Worm (Caenorhabditis elegans) whole organism, L1 larva: ENCODE results near the gene Y50D4B.2.

Experiments used
- C04F5.9 ChIP-seq: sonication (generic microtip); optimal IDR thresholded peaks from 2 replicates; lab custom pipeline; 2016; ENCODE audit warnings: missing genetic modification characterization, missing compliant biosample characterization
- C34B4.2 ChIP-seq: sonication (generic microtip); optimal IDR thresholded peaks from 2 replicates; lab custom pipeline; 2017; ENCODE audit warnings: mild to moderate bottlenecking, missing genetic modification characterization, missing compliant biosample characterization
- F16B12.6 ChIP-seq: fragments of 150-350 bp; optimal IDR thresholded peaks from 2 replicates; lab custom pipeline; 2014; ENCODE audit warnings: missing biosample characterization, missing genetic modification characterization
- Y116A8C.19 ChIP-seq: sonication (generic microtip); optimal IDR thresholded peaks from 2 replicates; lab custom pipeline; 2016; ENCODE audit warnings: missing compliant biosample characterization, missing genetic modification characterization, borderline replicate concordance
- ama-1 ChIP-seq: fragments of 150-350 bp; optimal IDR thresholded peaks from 2 replicates; lab custom pipeline; 2014
- ceh-63 ChIP-seq: fragments of 200-800 bp; sonication (Bioruptor generic); optimal IDR thresholded peaks from 2 replicates; lab custom pipeline; 2018; ENCODE audit warnings: mild to moderate bottlenecking, missing genetic modification characterization, missing compliant biosample characterization
- ceh-88 ChIP-seq: fragments of 200-800 bp; sonication (Bioruptor generic); IDR thresholded peaks from 2 replicates; pipeline ENCODE4 v1.3.6; 2022; ENCODE audit warnings: missing genetic modification characterization, missing compliant biosample characterization
- ces-1 ChIP-seq: fragments of 150-350 bp; optimal IDR thresholded peaks from 2 replicates; lab custom pipeline; 2014; ENCODE audit warnings: missing biosample characterization, missing genetic modification reagents, missing genetic modification characterization
- dsc-1 ChIP-seq: sonication (generic microtip); optimal IDR thresholded peaks from 2 replicates; lab custom pipeline; 2016; ENCODE audit warnings: mild to moderate bottlenecking, missing genetic modification characterization, missing compliant biosample characterization
- efl-1 ChIP-seq, 4 experiments: fragments of 150-350 bp; optimal IDR thresholded peaks in 3 of 4; peaks in 1 of 4; 1 replicate in 1 of 4; 2 replicates in 3 of 4; lab custom pipeline; 2014; ENCODE audit warnings: missing biosample characterization in 2 of 4, missing genetic modification characterization in 2 of 4, missing genetic modification reagents in 2 of 4
- elt-2 ChIP-seq: sonication (generic microtip); optimal IDR thresholded peaks from 2 replicates; lab custom pipeline; 2016; ENCODE audit warnings: missing genetic modification characterization, mild to moderate bottlenecking, inconsistent platforms, missing compliant biosample characterization, missing genetic modification reagents
- fkh-10 ChIP-seq: sonication (generic microtip); optimal IDR thresholded peaks from 2 replicates; lab custom pipeline; 2017; ENCODE audit warnings: missing biosample characterization, missing genetic modification reagents, missing genetic modification characterization
- fkh-8 ChIP-seq: sonication (generic microtip); optimal IDR thresholded peaks from 2 replicates; lab custom pipeline; 2016; ENCODE audit warnings: mild to moderate bottlenecking, missing genetic modification characterization, missing compliant biosample characterization
- grh-1 ChIP-seq: fragments of 200-800 bp; sonication (Bioruptor generic); IDR thresholded peaks from 2 replicates; pipeline ENCODE4 v1.3.6; 2022; ENCODE audit warnings: missing genetic modification reagents, missing genetic modification characterization, missing compliant biosample characterization
- hlh-17 ChIP-seq: fragments of 200-800 bp; sonication (Bioruptor generic); optimal IDR thresholded peaks from 2 replicates; lab custom pipeline; 2018; ENCODE audit warnings: missing genetic modification characterization, mild to moderate bottlenecking, missing compliant biosample characterization, moderate library complexity, borderline replicate concordance
- isw-1 ChIP-seq: fragments of 200-800 bp; sonication (Bioruptor generic); IDR thresholded peaks from 2 replicates; pipeline ENCODE4 v1.3.6; 2022; ENCODE audit warnings: missing genetic modification characterization, missing compliant biosample characterization
- lin-13 ChIP-seq: fragments of 150-350 bp; optimal IDR thresholded peaks from 2 replicates; lab custom pipeline; 2014; ENCODE audit warnings: missing biosample characterization, missing genetic modification reagents, missing genetic modification characterization
- lin-14 ChIP-seq: fragments of 200-800 bp; sonication (Bioruptor generic); optimal IDR thresholded peaks from 2 replicates; lab custom pipeline; 2018; ENCODE audit warnings: mild to moderate bottlenecking, missing genetic modification characterization, moderate library complexity, missing compliant biosample characterization
- lin-15B ChIP-seq: fragments of 150-350 bp; sonication (generic microtip); optimal IDR thresholded peaks from 3 replicates; lab custom pipeline; 2014; ENCODE audit warnings: missing biosample characterization, missing genetic modification characterization
- lin-35 ChIP-seq, 2 experiments: fragments of 150-350 bp; optimal IDR thresholded peaks; 2 replicates each; lab custom pipeline; 2014; ENCODE audit warnings: missing biosample characterization in 2 of 2, missing genetic modification characterization in 2 of 2, missing genetic modification reagents in 2 of 2
- lir-3 ChIP-seq: sonication (generic microtip); optimal IDR thresholded peaks from 2 replicates; lab custom pipeline; 2016; ENCODE audit warnings: mild to moderate bottlenecking, missing genetic modification characterization, moderate library complexity, missing compliant biosample characterization; ENCODE audit not compliant: poor library complexity
- lsy-2 ChIP-seq, 2 experiments: fragments of 150-350 bp; optimal IDR thresholded peaks; 2 replicates each; lab custom pipeline; 2014; ENCODE audit warnings: missing biosample characterization in 2 of 2, missing genetic modification characterization in 2 of 2
- mab-9 ChIP-seq: fragments of 200-800 bp; sonication (Bioruptor generic); IDR thresholded peaks from 2 replicates; pipeline ENCODE4 v1.3.6; 2022; ENCODE audit warnings: missing genetic modification reagents, missing genetic modification characterization, missing compliant biosample characterization
- mef-2 ChIP-seq: fragments of 150-350 bp; optimal IDR thresholded peaks from 2 replicates; lab custom pipeline; 2014; ENCODE audit warnings: missing biosample characterization, missing genetic modification characterization
- mep-1 ChIP-seq: fragments of 150-350 bp; optimal IDR thresholded peaks from 2 replicates; lab custom pipeline; 2014; ENCODE audit warnings: missing biosample characterization, missing genetic modification characterization
- nhr-11 ChIP-seq: fragments of 150-350 bp; optimal IDR thresholded peaks from 2 replicates; lab custom pipeline; 2014; ENCODE audit warnings: missing biosample characterization, missing genetic modification characterization
- nhr-12 ChIP-seq: sonication (generic microtip); optimal IDR thresholded peaks from 2 replicates; lab custom pipeline; 2017; ENCODE audit warnings: missing biosample characterization, missing genetic modification characterization
- nhr-20 ChIP-seq: sonication (generic microtip); optimal IDR thresholded peaks from 2 replicates; lab custom pipeline; 2016; ENCODE audit warnings: mild to moderate bottlenecking, missing genetic modification characterization, missing compliant biosample characterization
- nhr-47 ChIP-seq: sonication (generic microtip); optimal IDR thresholded peaks from 2 replicates; lab custom pipeline; 2016; ENCODE audit warnings: mild to moderate bottlenecking, missing genetic modification characterization, moderate library complexity, missing compliant biosample characterization
- nhr-71 ChIP-seq: sonication (generic microtip); optimal IDR thresholded peaks from 2 replicates; lab custom pipeline; 2016; ENCODE audit warnings: mild to moderate bottlenecking, missing genetic modification characterization, moderate library complexity, missing compliant biosample characterization
- nhr-76 ChIP-seq: sonication (generic microtip); optimal IDR thresholded peaks from 2 replicates; lab custom pipeline; 2017; ENCODE audit warnings: missing biosample characterization, missing genetic modification characterization
- pax-3 ChIP-seq: fragments of 200-800 bp; sonication (Bioruptor generic); optimal IDR thresholded peaks from 2 replicates; lab custom pipeline; 2018; ENCODE audit warnings: mild to moderate bottlenecking, missing genetic modification characterization, moderate library complexity, missing compliant biosample characterization
- pqm-1 ChIP-seq: sonication (generic microtip); optimal IDR thresholded peaks from 3 replicates; lab custom pipeline; 2017; ENCODE audit warnings: missing biosample characterization, missing genetic modification characterization
- skn-1 ChIP-seq: fragments of 150-350 bp; optimal IDR thresholded peaks from 2 replicates; lab custom pipeline; 2014; ENCODE audit warnings: missing biosample characterization, missing genetic modification characterization
- snu-23 ChIP-seq: sonication (generic microtip); optimal IDR thresholded peaks from 2 replicates; lab custom pipeline; 2016; ENCODE audit warnings: missing genetic modification characterization, missing compliant biosample characterization
- sox-4 ChIP-seq: sonication (generic microtip); optimal IDR thresholded peaks from 2 replicates; lab custom pipeline; 2016; ENCODE audit warnings: missing genetic modification characterization, missing compliant biosample characterization
- sup-37 ChIP-seq: fragments of 200-800 bp; sonication (Bioruptor generic); optimal IDR thresholded peaks from 2 replicates; lab custom pipeline; 2018; ENCODE audit warnings: mild to moderate bottlenecking, missing genetic modification characterization, missing compliant biosample characterization
- swsn-7 ChIP-seq: sonication (generic microtip); optimal IDR thresholded peaks from 2 replicates; lab custom pipeline; 2016; ENCODE audit warnings: missing genetic modification characterization, missing compliant biosample characterization
- unc-130 ChIP-seq: fragments of 150-350 bp; optimal IDR thresholded peaks from 2 replicates; lab custom pipeline; 2017; ENCODE audit warnings: missing biosample characterization, missing genetic modification characterization, inconsistent platforms
- unc-30 ChIP-seq: sonication (generic microtip); optimal IDR thresholded peaks from 2 replicates; lab custom pipeline; 2017; ENCODE audit warnings: missing biosample characterization, missing genetic modification characterization
- unc-62 ChIP-seq: fragments of 150-350 bp; optimal IDR thresholded peaks from 2 replicates; lab custom pipeline; 2014; ENCODE audit warnings: missing biosample characterization, missing genetic modification reagents, missing genetic modification characterization
- xbp-1 ChIP-seq: sonication (generic microtip); optimal IDR thresholded peaks from 2 replicates; lab custom pipeline; 2016; ENCODE audit warnings: missing genetic modification characterization, missing compliant biosample characterization
- zag-1 ChIP-seq: fragments of 150-350 bp; optimal IDR thresholded peaks from 2 replicates; lab custom pipeline; 2014; ENCODE audit warnings: missing biosample characterization, missing genetic modification characterization
- zip-4 ChIP-seq: fragments of 200-800 bp; sonication (Bioruptor generic); optimal IDR thresholded peaks from 2 replicates; lab custom pipeline; 2018; ENCODE audit warnings: mild to moderate bottlenecking, missing genetic modification characterization, moderate library complexity, missing compliant biosample characterization

Y50D4B.2 gene

ce11 chrV:1142251-1142650 is 41.9 kb downstream of the Y50D4B.2 start:
- TF ChIP-seq mab-9 (GFP tag; lab: Robert Waterston, UW) (0 out of 2 replicates have a peak, but pooled peaks have one; percentile 23), fkh-10 (no peak)

ce11 chrV:1149734-1150669 is 49.6 kb downstream of the Y50D4B.2 start:
- peak; percentile 13 for TF ChIP-seq pax-3 (tag; lab: Kevin White, UChicago)
- TF ChIP-seq efl-1 (optimal IDR thresholded peaks at IDR 0.05; lab: Kevin White, UChicago), result peak in 1 of 2 experiments; percentile 4
- TF ChIP-seq efl-1 (GFP tag; optimal IDR thresholded peaks at IDR 0.05 in 1 of 2; lab: Kevin White, UChicago), result no peak
- peak; percentile 64 for TF ChIP-seq nhr-47 (tag; lab: Kevin White, UChicago)
- peak; percentile 91 for TF ChIP-seq fkh-8 (tag; lab: Kevin White, UChicago)
- peak; percentile 47 for TF ChIP-seq sox-4
- TF ChIP-seq lin-13 (GFP tag; lab: Kevin White, UChicago), result peak; percentile 7
- TF ChIP-seq ces-1 (GFP tag; lab: Kevin White, UChicago), result peak; percentile 34
- no peak for TF ChIP-seq Y116A8C.19 (tag; lab: Kevin White, UChicago)
- TF ChIP-seq nhr-20 (tag; lab: Kevin White, UChicago), result peak; percentile 2
- TF ChIP-seq isw-1 (GFP tag; lab: Robert Waterston, UW), result no peak
- peak; percentile 52 for TF ChIP-seq snu-23 (GFP tag; lab: Kevin White, UChicago)
- no peak for TF ChIP-seq nhr-12
- no peak for TF ChIP-seq ama-1 (lab: Kevin White, UChicago)
- TF ChIP-seq dsc-1 (tag; lab: Kevin White, UChicago), result peak; percentile 87
- TF ChIP-seq fkh-10, result peak; percentile 89
- TF ChIP-seq hlh-17 (GFP tag; lab: Kevin White, UChicago), result no peak
- peak; percentile 66 for TF ChIP-seq nhr-71 (tag; lab: Kevin White, UChicago)
- peak; percentile 4 to 19 for TF ChIP-seq lsy-2 (tag; optimal IDR thresholded peaks at IDR 0.05; lab: Kevin White, UChicago)
- peak; percentile 78 for TF ChIP-seq lin-14 (GFP tag; lab: Kevin White, UChicago)
- peak; percentile 13 for TF ChIP-seq mep-1 (tag; lab: Kevin White, UChicago)
- TF ChIP-seq swsn-7 (tag; lab: Kevin White, UChicago), result peak; percentile 32
- no peak for TF ChIP-seq ceh-88 (GFP tag; lab: Robert Waterston, UW)
- TF ChIP-seq, all 84 proteins: peak for 16

- peak; percentile 59 for TF ChIP-seq nhr-76
- TF ChIP-seq sup-37 (GFP tag; lab: Kevin White, UChicago), result peak; percentile 99
- peak; percentile 56 for TF ChIP-seq F16B12.6
- peak; percentile 99 for TF ChIP-seq pax-3 (tag; lab: Kevin White, UChicago)
- TF ChIP-seq C34B4.2 (tag; lab: Kevin White, UChicago), result peak; percentile 100
- TF ChIP-seq pqm-1 (tag; lab: Kevin White, UChicago), result peak; percentile 53
- peak; percentile 88 for TF ChIP-seq skn-1 (tag; lab: Kevin White, UChicago)
- TF ChIP-seq mab-9 (GFP tag; lab: Robert Waterston, UW), result peak; percentile 96
- peak; percentile 77 for TF ChIP-seq C04F5.9 (tag; lab: Kevin White, UChicago)
- TF ChIP-seq sox-4, result peak; percentile 100
- peak; percentile 90 for TF ChIP-seq mef-2
- TF ChIP-seq nhr-47 (tag; lab: Kevin White, UChicago), result peak; percentile 100
- peak; percentile 99 for TF ChIP-seq nhr-20 (tag; lab: Kevin White, UChicago)
- peak; percentile 93 for TF ChIP-seq lsy-2 (tag; optimal IDR thresholded peaks at IDR 0.05; lab: Kevin White, UChicago)
- peak; percentile 99 for TF ChIP-seq snu-23 (GFP tag; lab: Kevin White, UChicago)
- TF ChIP-seq xbp-1 (tag; lab: Kevin White, UChicago), result peak; percentile 98
- peak; percentile 98 for TF ChIP-seq elt-2 (tag; lab: Kevin White, UChicago)
- TF ChIP-seq unc-130, result peak; percentile 97
- peak; percentile 100 for TF ChIP-seq lin-14 (GFP tag; lab: Kevin White, UChicago)
- TF ChIP-seq lin-15B (tag; lab: Kevin White, UChicago), result peak; percentile 87
- TF ChIP-seq nhr-11 (tag; lab: Kevin White, UChicago), result peak; percentile 97
- no peak for TF ChIP-seq ama-1 (lab: Kevin White, UChicago)
- peak; percentile 94 for TF ChIP-seq ceh-88 (GFP tag; lab: Robert Waterston, UW)
- TF ChIP-seq grh-1 (GFP tag; lab: Robert Waterston, UW), result peak; percentile 92
- TF ChIP-seq zag-1 (tag; lab: Kevin White, UChicago), result peak; percentile 93
- TF ChIP-seq unc-30, result peak; percentile 77
- peak; percentile 96 for TF ChIP-seq zip-4
- no peak for TF ChIP-seq ceh-63 (GFP tag; lab: Kevin White, UChicago)
- peak; percentile 100 for TF ChIP-seq fkh-8 (tag; lab: Kevin White, UChicago)
- TF ChIP-seq lin-35 (GFP tag; optimal IDR thresholded peaks at IDR 0.05; lab: Kevin White, UChicago), result peak; percentile 80 to 84
- TF ChIP-seq lir-3 (tag; lab: Kevin White, UChicago), result peak; percentile 88
- peak; percentile 70 for TF ChIP-seq unc-62 (GFP tag; lab: Kevin White, UChicago)
Measured at ce11 chrV:1151324-1151742, 51.0 kb downstream of the Y50D4B.2 start.
